Worm (Caenorhabditis elegans): ENCODE data around the gene chil-6.

DNA sequence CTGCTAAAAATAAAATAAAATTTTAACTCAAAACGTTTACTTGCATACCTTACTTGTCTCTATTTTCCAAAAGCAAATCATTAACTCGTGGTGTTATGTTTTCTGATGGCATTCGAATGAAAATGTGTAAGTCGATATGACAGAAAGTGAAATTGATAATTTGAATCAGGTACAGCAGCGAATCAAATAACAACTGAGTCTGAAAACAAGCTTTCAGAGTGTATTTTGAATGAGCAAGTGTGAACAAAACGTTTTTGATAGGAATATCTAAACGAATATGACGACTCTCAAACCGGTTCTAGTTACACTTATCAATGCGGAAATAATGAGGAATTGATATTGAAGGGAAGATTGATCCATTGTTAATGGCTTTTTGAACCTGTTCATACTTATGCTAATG is 13.4 kb upstream of the chil-6 start, which contains the start of gene chil-7:
- no peak for TF ChIP-seq klf-2 (GFP tag; conservative IDR thresholded peaks at IDR 0.05)
- no peak for TF ChIP-seq ref-1 (GFP tag; conservative IDR thresholded peaks at IDR 0.05)
- no peak for TF ChIP-seq ztf-29 (GFP tag; IDR thresholded peaks at IDR 0.05)
- TF ChIP-seq flt-1 (GFP tag; IDR thresholded peaks at IDR 0.05): no peak
- TF ChIP-seq tab-1 (GFP tag; IDR thresholded peaks at IDR 0.05): no peak
- no peak for TF ChIP-seq ztf-23 (GFP tag; IDR thresholded peaks at IDR 0.05)

All from whole organism, midembryonic.